Worm (Caenorhabditis elegans) whole organism, young adult: Measurements from ENCODE around the gene K07D4.6.
A peak's percentile ranks its signal among the peaks of the same experiment; 100 is the strongest.

Experiments
- B0035.1 ChIP-seq: sonication (generic microtip); optimal IDR thresholded peaks from 2 replicates; lab custom pipeline; 2016; ENCODE audit warnings: missing genetic modification characterization, mild to moderate bottlenecking, missing compliant biosample characterization, missing genotype, missing genetic modification reagents
- B0336.3 ChIP-seq: fragments of 200-800 bp; sonication (Bioruptor generic); IDR thresholded peaks from 2 replicates; pipeline ENCODE4 v1.3.6; 2022; ENCODE audit warnings: missing genetic modification characterization, missing compliant biosample characterization
- D2030.7 ChIP-seq: fragments of 200-800 bp; sonication (Bioruptor generic); IDR thresholded peaks from 2 replicates; pipeline ENCODE4 v1.3.6; 2022; ENCODE audit warnings: missing genetic modification reagents, missing genetic modification characterization, missing compliant biosample characterization
- F10E7.11 ChIP-seq: sonication (generic microtip); optimal IDR thresholded peaks from 2 replicates; lab custom pipeline; 2017; ENCODE audit warnings: mild to moderate bottlenecking, missing genetic modification characterization, moderate library complexity, missing compliant biosample characterization
- F33H1.4 ChIP-seq: fragments of 200-800 bp; sonication (Bioruptor generic); IDR thresholded peaks from 2 replicates; pipeline ENCODE4 v1.3.6; 2022; ENCODE audit warnings: missing genetic modification reagents, missing genetic modification characterization, missing compliant biosample characterization
- F37B4.10 ChIP-seq: fragments of 200-800 bp; sonication (Bioruptor generic); IDR thresholded peaks from 2 replicates; pipeline ENCODE4 v1.3.6; 2022; ENCODE audit warnings: missing genetic modification characterization, missing compliant biosample characterization
- F39B2.1 ChIP-seq: fragments of 200-800 bp; sonication (Bioruptor generic); IDR thresholded peaks from 2 replicates; pipeline ENCODE4 v1.3.6; 2022; ENCODE audit warnings: missing genetic modification reagents, missing genetic modification characterization, missing compliant biosample characterization
- F49E8.2 ChIP-seq: sonication (generic microtip); optimal IDR thresholded peaks from 3 replicates; lab custom pipeline; 2017; ENCODE audit warnings: missing genetic modification characterization, mild to moderate bottlenecking, missing compliant biosample characterization, antibody characterized with exemption, moderate library complexity; ENCODE audit not compliant: insufficient read depth
- F57C9.4 ChIP-seq: sonication (generic microtip); optimal IDR thresholded peaks from 2 replicates; lab custom pipeline; 2017; ENCODE audit warnings: mild to moderate bottlenecking, missing genetic modification characterization, missing compliant biosample characterization
- K12H6.12 ChIP-seq: fragments of 200-800 bp; sonication (Bioruptor generic); optimal IDR thresholded peaks from 2 replicates; lab custom pipeline; 2018; ENCODE audit warnings: mild to moderate bottlenecking, missing genetic modification characterization, missing compliant biosample characterization
- T26A5.8 ChIP-seq: sonication (generic microtip); optimal IDR thresholded peaks from 2 replicates; lab custom pipeline; 2016; ENCODE audit warnings: missing genetic modification characterization, missing compliant biosample characterization
- Y53F4B.3 ChIP-seq: fragments of 200-800 bp; sonication (Bioruptor generic); IDR thresholded peaks from 2 replicates; pipeline ENCODE4 v1.3.6; 2022; ENCODE audit warnings: missing genetic modification reagents, missing genetic modification characterization, missing compliant biosample characterization
- Y79H2A.3 ChIP-seq: fragments of 200-800 bp; sonication (Bioruptor generic); conservative IDR thresholded peaks from 2 replicates; pipeline ENCODE4 v1.3.6; 2022; ENCODE audit warnings: missing genetic modification reagents, missing genetic modification characterization, missing compliant biosample characterization
- atf-7 ChIP-seq: sonication (generic microtip); optimal IDR thresholded peaks from 2 replicates; lab custom pipeline; 2017; ENCODE audit warnings: mild to moderate bottlenecking, missing genetic modification characterization, missing compliant biosample characterization
- attf-3 ChIP-seq: fragments of 200-800 bp; sonication (Bioruptor generic); conservative IDR thresholded peaks from 2 replicates; pipeline ENCODE4 v1.3.6; 2022; ENCODE audit warnings: missing genetic modification reagents, missing genetic modification characterization, missing compliant biosample characterization
- bed-2 ChIP-seq: fragments of 200-800 bp; sonication (Bioruptor generic); IDR thresholded peaks from 2 replicates; pipeline ENCODE4 v1.3.6; 2022; ENCODE audit warnings: missing genetic modification reagents, missing genetic modification characterization, missing compliant biosample characterization
- cebp-1 ChIP-seq, 2 experiments: fragments of 200-800 bp in 1 of 2; sonication (Bioruptor generic) in 1 of 2; sonication (generic microtip) in 1 of 2; IDR thresholded peaks in 1 of 2; optimal IDR thresholded peaks in 1 of 2; 2 replicates each; pipeline versions ENCODE4 v1.3.6 to Lab custom; 2017 to 2022; ENCODE audit warnings: missing compliant biosample characterization in 2 of 2, missing genetic modification characterization in 2 of 2, mild to moderate bottlenecking in 1 of 2, missing genetic modification reagents in 1 of 2, moderate library complexity in 1 of 2
- ceh-79 ChIP-seq: sonication (generic microtip); optimal IDR thresholded peaks from 2 replicates; lab custom pipeline; 2017; ENCODE audit warnings: mild to moderate bottlenecking, missing genetic modification characterization, missing compliant biosample characterization
- dpl-1 ChIP-seq: fragments of 150-350 bp; optimal IDR thresholded peaks from 2 replicates; lab custom pipeline; 2014; ENCODE audit warnings: missing biosample characterization, missing genetic modification reagents, missing genetic modification characterization
- efl-1 ChIP-seq: fragments of 150-350 bp; optimal IDR thresholded peaks from 2 replicates; lab custom pipeline; 2014; ENCODE audit warnings: missing biosample characterization, missing genetic modification reagents, missing genetic modification characterization
- egl-18 ChIP-seq: fragments of 200-800 bp; sonication (Bioruptor generic); IDR thresholded peaks from 2 replicates; pipeline ENCODE4 v1.3.6; 2022; ENCODE audit warnings: missing genetic modification reagents, missing genetic modification characterization, missing compliant biosample characterization
- egrh-3 ChIP-seq: fragments of 200-800 bp; sonication (Bioruptor generic); IDR thresholded peaks from 2 replicates; pipeline ENCODE4 v1.3.6; 2022; ENCODE audit warnings: missing genetic modification reagents, missing genetic modification characterization, missing compliant biosample characterization
- hmg-1.2 ChIP-seq: fragments of 200-800 bp; sonication (Bioruptor generic); IDR thresholded peaks from 2 replicates; pipeline ENCODE4 v1.3.6; 2022; ENCODE audit warnings: missing genetic modification reagents, missing genetic modification characterization, missing compliant biosample characterization
- lag-1 ChIP-seq: fragments of 200-800 bp; sonication (Bioruptor generic); IDR thresholded peaks from 2 replicates; pipeline ENCODE4 v1.3.6; 2022; ENCODE audit warnings: missing genetic modification reagents, missing genetic modification characterization, missing compliant biosample characterization
- let-526 ChIP-seq: fragments of 200-800 bp; sonication (Bioruptor generic); IDR thresholded peaks from 2 replicates; pipeline ENCODE4 v1.3.6; 2022; ENCODE audit warnings: missing genetic modification reagents, missing genetic modification characterization, missing compliant biosample characterization
- lin-40 ChIP-seq: sonication (generic microtip); optimal IDR thresholded peaks from 2 replicates; lab custom pipeline; 2016; ENCODE audit warnings: missing genetic modification characterization, mild to moderate bottlenecking, missing compliant biosample characterization, missing genotype, missing genetic modification reagents
- lsl-1 ChIP-seq: fragments of 200-800 bp; sonication (Bioruptor generic); optimal IDR thresholded peaks from 2 replicates; lab custom pipeline; 2018; ENCODE audit warnings: mild to moderate bottlenecking, missing genetic modification characterization, moderate library complexity, missing compliant biosample characterization
- lsy-27 ChIP-seq: sonication (generic microtip); optimal IDR thresholded peaks from 2 replicates; lab custom pipeline; 2017; ENCODE audit warnings: missing genetic modification characterization, mild to moderate bottlenecking, missing compliant biosample characterization, antibody characterized with exemption, missing genotype, borderline replicate concordance; ENCODE audit not compliant: insufficient read depth
- mel-28 ChIP-seq: sonication (generic microtip); optimal IDR thresholded peaks from 2 replicates; lab custom pipeline; 2016; ENCODE audit warnings: borderline replicate concordance, mild to moderate bottlenecking, missing genetic modification characterization, missing compliant biosample characterization
- nhr-120 ChIP-seq: fragments of 200-800 bp; sonication (Bioruptor generic); IDR thresholded peaks from 2 replicates; pipeline ENCODE4 v1.3.6; 2022; ENCODE audit warnings: missing genetic modification characterization, missing compliant biosample characterization
- nhr-27 ChIP-seq: fragments of 200-800 bp; sonication (Bioruptor generic); optimal IDR thresholded peaks from 2 replicates; lab custom pipeline; 2018; ENCODE audit warnings: mild to moderate bottlenecking, missing genetic modification characterization, moderate library complexity, missing compliant biosample characterization
- sea-2 ChIP-seq: fragments of 200-800 bp; sonication (Bioruptor generic); IDR thresholded peaks from 2 replicates; pipeline ENCODE4 v1.3.6; 2022; ENCODE audit warnings: missing genetic modification characterization, missing compliant biosample characterization
- snpc-3.4 ChIP-seq: sonication (generic microtip); optimal IDR thresholded peaks from 2 replicates; lab custom pipeline; 2017; ENCODE audit warnings: missing genetic modification characterization, mild to moderate bottlenecking, missing compliant biosample characterization, antibody characterized with exemption, moderate library complexity, missing genotype, missing genetic modification reagents
- zfh-2 ChIP-seq: fragments of 200-800 bp; sonication (Bioruptor generic); conservative IDR thresholded peaks from 2 replicates; pipeline ENCODE4 v1.3.6; 2022; ENCODE audit warnings: missing genetic modification reagents, missing genetic modification characterization, missing compliant biosample characterization
- ztf-25 ChIP-seq: fragments of 200-800 bp; sonication (Bioruptor generic); IDR thresholded peaks from 2 replicates; pipeline ENCODE4 v1.3.6; 2022; ENCODE audit warnings: missing genetic modification reagents, missing genetic modification characterization, missing compliant biosample characterization

K07D4.6 gene

DNA sequence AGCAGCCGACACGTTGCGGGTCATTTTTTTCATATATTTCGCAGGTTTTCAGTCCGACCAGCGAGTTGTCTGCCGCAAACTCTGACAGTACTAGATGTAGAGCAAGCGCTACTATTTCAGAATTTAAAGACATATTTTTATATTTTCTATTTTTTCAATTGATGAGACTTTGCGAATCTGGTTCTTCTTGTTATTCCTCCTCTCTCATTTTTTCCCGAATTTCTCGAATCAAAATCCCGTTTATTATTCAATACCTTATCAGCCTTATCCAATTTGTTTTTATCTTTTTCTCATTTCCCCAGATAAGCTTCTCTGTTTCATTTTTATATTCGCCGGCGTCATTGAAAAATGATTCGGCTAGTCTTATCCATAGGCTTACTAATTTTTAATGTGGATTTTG lies 42.6 kb downstream of the K07D4.6 start, which contains the start of gene dos-2:
Gene dos-2, plus strand, starts transcription at position 301 of the 400 bp plus-strand sequence.
- TF ChIP-seq nhr-120 (GFP tag; lab: Robert Waterston, UW) (no peak), attf-3 (no peak), Y53F4B.3 (no peak), efl-1 (GFP tag; lab: Kevin White, UChicago) (no peak), F33H1.4 (GFP tag; lab: Robert Waterston, UW) (no peak), nhr-27 (no peak), mel-28 (tag; lab: Kevin White, UChicago) (no peak), F10E7.11 (tag; lab: Kevin White, UChicago) (no peak), B0336.3 (no peak)
- TF ChIP-seq, all 124 proteins: peak for 0

DNA sequence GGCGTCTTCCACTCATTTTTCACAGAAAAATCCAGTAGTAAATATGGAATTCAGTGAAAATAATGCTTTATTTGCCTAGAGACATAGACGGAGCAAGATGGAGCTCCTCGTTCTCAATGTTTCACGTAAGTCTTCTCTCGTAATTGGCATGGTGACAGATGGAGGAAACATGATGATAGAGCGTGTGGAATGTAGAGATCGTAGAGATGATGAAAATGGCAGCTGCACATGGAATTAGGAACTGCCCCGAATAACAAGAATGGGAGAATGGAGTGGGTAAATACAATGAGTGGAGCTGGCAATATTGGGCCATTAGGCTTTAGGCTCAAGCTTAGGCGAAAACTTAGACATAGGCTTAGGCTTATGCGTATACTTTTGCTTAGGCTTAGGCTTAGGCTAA lies 43.6 kb downstream of the K07D4.6 start, which contains the start of gene cank-26:
Gene cank-26, minus strand, starts transcription at position 113 of the 400 bp plus-strand sequence.
- TF ChIP-seq F37B4.10 (GFP tag; lab: Robert Waterston, UW) (no peak), egl-18 (GFP tag; lab: Robert Waterston, UW) (no peak)

DNA sequence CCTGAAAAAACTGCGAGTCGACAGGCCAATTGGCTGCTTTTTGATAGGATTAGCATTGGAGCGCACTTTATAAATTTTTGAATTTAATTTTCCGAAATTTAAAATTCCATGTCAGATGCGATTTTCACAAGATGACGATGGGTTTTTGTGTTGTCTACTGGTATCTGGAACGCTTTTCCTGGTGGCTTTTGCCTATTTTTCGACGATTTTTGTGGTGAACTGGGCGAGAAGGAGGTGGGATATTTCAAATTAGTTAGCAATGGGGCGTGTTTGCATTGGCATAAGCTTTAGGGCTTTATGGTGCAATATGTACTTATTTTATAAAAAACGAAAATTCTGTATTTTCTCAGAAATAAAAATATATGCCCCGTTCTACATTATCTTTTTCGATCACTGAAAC lies 46.4 kb downstream of the K07D4.6 start, which contains the start of gene K10G6.9:
Gene K10G6.9, plus strand, starts transcription at position 110 of the 400 bp plus-strand sequence.
- TF ChIP-seq lin-40 (tag; lab: Kevin White, UChicago) = no peak
- TF ChIP-seq Y79H2A.3 (GFP tag; lab: Robert Waterston, UW) = 0 out of 2 replicates have a peak, but pooled peaks have one; percentile 70

DNA sequence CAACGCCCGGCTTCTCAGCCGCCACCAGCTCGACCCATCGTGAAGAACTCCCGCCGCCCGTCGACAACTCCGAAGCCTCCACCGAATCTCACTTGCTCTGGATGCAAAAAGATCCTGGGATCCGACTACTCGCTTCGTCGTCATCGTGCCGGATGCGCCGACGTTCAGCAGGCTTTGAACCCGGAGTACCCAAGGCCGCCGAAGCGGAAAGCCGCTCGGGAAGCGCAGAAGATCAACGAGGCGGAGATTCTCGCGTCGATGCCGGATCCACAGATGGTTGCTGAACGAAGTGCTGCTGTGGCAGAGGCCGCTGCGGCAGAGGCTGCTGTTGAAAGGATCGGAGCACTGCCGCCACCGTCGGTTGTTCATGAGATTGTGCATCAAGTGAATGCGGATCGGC lies 49.7 kb downstream of the K07D4.6 start:
- TF ChIP-seq D2030.7 = no peak
- TF ChIP-seq ztf-25 (GFP tag; lab: Robert Waterston, UW) = 0 out of 2 replicates have a peak, but pooled peaks have one; percentile 4
- TF ChIP-seq cebp-1 (GFP tag; IDR thresholded peaks at IDR 0.05; lab: Robert Waterston, UW) = no peak
- peak; percentile 7 for TF ChIP-seq cebp-1 (tag; optimal IDR thresholded peaks at IDR 0.05; lab: Kevin White, UChicago)
- TF ChIP-seq egrh-3 = peak; percentile 87
- TF ChIP-seq lsl-1 (GFP tag; lab: Kevin White, UChicago) = no peak
- 0 out of 2 replicates have a peak, but pooled peaks have one; percentile 5 for TF ChIP-seq sea-2 (GFP tag; lab: Robert Waterston, UW)
- peak; percentile 79; the same call in 1 of the 2 replicates for TF ChIP-seq zfh-2 (GFP tag; lab: Robert Waterston, UW)
- no peak for TF ChIP-seq snpc-3.4 (tag; lab: Kevin White, UChicago)
- TF ChIP-seq bed-2 (GFP tag; lab: Robert Waterston, UW) = no peak
- TF ChIP-seq let-526 (GFP tag; lab: Robert Waterston, UW) = no peak
- TF ChIP-seq F57C9.4 = no peak
- TF ChIP-seq, all 124 proteins: peak for 5

DNA sequence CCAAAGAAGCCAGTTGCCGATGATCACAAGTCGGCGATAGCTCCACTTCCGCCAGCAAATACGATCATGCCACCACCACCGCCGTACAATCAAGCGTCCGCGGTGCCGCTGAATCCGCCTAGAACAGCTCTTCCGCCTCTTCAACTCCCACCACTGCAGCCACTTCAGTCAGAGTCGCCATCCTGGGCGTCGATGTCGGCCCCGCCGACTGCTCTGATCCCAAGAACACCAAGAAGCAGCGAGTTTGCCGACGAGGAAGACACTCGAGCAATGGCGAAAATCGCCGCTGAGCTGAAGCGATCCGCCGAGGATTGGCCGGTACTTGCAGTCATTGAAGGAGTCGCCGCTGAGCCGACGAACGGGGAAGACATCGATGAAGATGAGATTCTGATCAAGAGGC lies 50.4 kb downstream of the K07D4.6 start:
- TF ChIP-seq hmg-1.2 = no peak
- no peak for TF ChIP-seq cebp-1 (GFP tag; IDR thresholded peaks at IDR 0.05; lab: Robert Waterston, UW)
- TF ChIP-seq cebp-1 (tag; optimal IDR thresholded peaks at IDR 0.05; lab: Kevin White, UChicago) = no peak
- 0 out of 2 replicates have a peak, but pooled peaks have one; percentile 55 for TF ChIP-seq lag-1 (GFP tag; lab: Robert Waterston, UW)
- TF ChIP-seq B0035.1 (tag; lab: Kevin White, UChicago) = no peak
- TF ChIP-seq K12H6.12 = no peak
- TF ChIP-seq F39B2.1 = no peak
- no peak for TF ChIP-seq F57C9.4
- no peak for TF ChIP-seq atf-7
- no peak for TF ChIP-seq F37B4.10 (GFP tag; lab: Robert Waterston, UW)
- TF ChIP-seq T26A5.8 (tag; lab: Kevin White, UChicago) = no peak
- TF ChIP-seq dpl-1 (GFP tag; lab: Kevin White, UChicago) = no peak
- peak; percentile 49; the same call in 1 of the 2 replicates for TF ChIP-seq egrh-3
- TF ChIP-seq ceh-79 (tag; lab: Kevin White, UChicago) = no peak
- TF ChIP-seq zfh-2 (GFP tag; lab: Robert Waterston, UW) = peak; percentile 28; the same call in 1 of the 2 replicates
- no peak for TF ChIP-seq lsy-27 (tag; lab: Kevin White, UChicago)
- no peak for TF ChIP-seq nhr-27
- no peak for TF ChIP-seq F49E8.2 (tag; lab: Kevin White, UChicago)
